Fruit fly (Drosophila melanogaster) S2 (cell line): ENCODE data around the gene Gapdh2.

ENCODE experiments used
- CG8478 ChIP-seq: fragments of >200 bp; optimal IDR thresholded peaks from 2 replicates; lab custom pipeline; 2018
- CTCF ChIP-seq, 2 experiments: fragments of >200 bp; optimal IDR thresholded peaks; 2 replicates each; lab custom pipeline; 2018

dm6 chrX:15893732-15894264 lies 25.9 kb downstream of the Gapdh2 start:
- no peak for TF ChIP-seq CTCF (optimal IDR thresholded peaks at IDR 0.05; lab: Kevin White, UChicago)
- no peak for TF ChIP-seq CG8478 (lab: Kevin White, UChicago)
